Fruit fly (Drosophila melanogaster) whole organism, prepupa: ENCODE results near the gene CLIP-190.

Experiments used
- Blimp-1 ChIP-seq: fragments of 200-800 bp; sonication (Bioruptor generic); optimal IDR thresholded peaks from 3 replicates; lab custom pipeline; 2017; ENCODE audit warnings: missing biosample characterization, missing genetic modification characterization, mild to moderate bottlenecking, moderate library complexity, missing genetic modification reagents
- CG10631 ChIP-seq: fragments of 200-800 bp; sonication (Bioruptor generic); optimal IDR thresholded peaks from 2 replicates; lab custom pipeline; 2016; ENCODE audit warnings: missing biosample characterization, missing genetic modification characterization
- CG10669 ChIP-seq: fragments of 200-800 bp; sonication (Bioruptor generic); optimal IDR thresholded peaks from 3 replicates; lab custom pipeline; 2018; ENCODE audit warnings: missing biosample characterization, mild to moderate bottlenecking, missing genetic modification characterization, moderate library complexity
- CG11294 ChIP-seq: fragments of 200-800 bp; sonication (Bioruptor generic); IDR thresholded peaks from 2 replicates; pipeline ENCODE4 v1.3.6; 2022; ENCODE audit warnings: missing biosample characterization, missing genetic modification characterization
- CG11902 ChIP-seq: fragments of 200-800 bp; sonication (Bioruptor generic); optimal IDR thresholded peaks from 3 replicates; lab custom pipeline; 2016; ENCODE audit warnings: missing biosample characterization, missing genetic modification characterization
- CG16779 ChIP-seq: fragments of 200-800 bp; sonication (Bioruptor generic); optimal IDR thresholded peaks from 3 replicates; lab custom pipeline; 2017; ENCODE audit warnings: missing biosample characterization, mild to moderate bottlenecking, missing genetic modification characterization
- CG31627 ChIP-seq: fragments of 200-800 bp; sonication (Bioruptor generic); optimal IDR thresholded peaks from 3 replicates; lab custom pipeline; 2016; ENCODE audit warnings: missing biosample characterization, missing genetic modification characterization
- CG34406 ChIP-seq: fragments of 200-800 bp; sonication (Bioruptor generic); optimal IDR thresholded peaks from 3 replicates; lab custom pipeline; 2016; ENCODE audit warnings: missing biosample characterization, missing genetic modification characterization
- CG3919 ChIP-seq: fragments of 200-800 bp; sonication (Bioruptor generic); optimal IDR thresholded peaks from 3 replicates; lab custom pipeline; 2016; ENCODE audit warnings: missing biosample characterization, missing genetic modification characterization
- CG4318 ChIP-seq: fragments of 200-800 bp; sonication (Bioruptor generic); optimal IDR thresholded peaks from 3 replicates; lab custom pipeline; 2017; ENCODE audit warnings: missing biosample characterization, mild to moderate bottlenecking, missing genetic modification characterization
- CG6163 ChIP-seq: fragments of 200-800 bp; sonication (Bioruptor generic); IDR thresholded peaks from 3 replicates; pipeline ENCODE4 v1.3.6; 2022; ENCODE audit warnings: missing biosample characterization, missing genetic modification characterization
- CG6276 ChIP-seq: fragments of 200-800 bp; sonication (Bioruptor generic); optimal IDR thresholded peaks from 2 replicates; lab custom pipeline; 2017; ENCODE audit warnings: missing biosample characterization, mild to moderate bottlenecking, missing genetic modification characterization
- CG6792 ChIP-seq: fragments of 200-800 bp; sonication (Bioruptor generic); optimal IDR thresholded peaks from 3 replicates; lab custom pipeline; 2016; ENCODE audit warnings: missing biosample characterization, missing genetic modification characterization
- CG6854 ChIP-seq: fragments of 200-800 bp; sonication (Bioruptor generic); optimal IDR thresholded peaks from 2 replicates; lab custom pipeline; 2017; ENCODE audit warnings: missing biosample characterization, mild to moderate bottlenecking, missing genetic modification characterization
- CG7368 ChIP-seq: fragments of 200-800 bp; sonication (Bioruptor generic); optimal IDR thresholded peaks from 3 replicates; lab custom pipeline; 2016; ENCODE audit warnings: missing biosample characterization, missing genetic modification characterization
- CG8119 ChIP-seq: fragments of 200-800 bp; sonication (Bioruptor generic); IDR thresholded peaks from 3 replicates; pipeline ENCODE4 v1.3.6; 2022; ENCODE audit warnings: missing biosample characterization, missing genetic modification characterization
- CG8319 ChIP-seq: fragments of 200-800 bp; sonication (Bioruptor generic); optimal IDR thresholded peaks from 3 replicates; lab custom pipeline; 2016; ENCODE audit warnings: missing biosample characterization, missing genetic modification characterization
- CG8632 ChIP-seq: fragments of 200-800 bp; sonication (Bioruptor generic); optimal IDR thresholded peaks from 3 replicates; lab custom pipeline; 2016; ENCODE audit warnings: missing biosample characterization, missing genetic modification characterization
- CG9139 ChIP-seq: fragments of 200-800 bp; sonication (Bioruptor generic); optimal IDR thresholded peaks from 3 replicates; lab custom pipeline; 2017; ENCODE audit warnings: missing biosample characterization, mild to moderate bottlenecking, missing genetic modification characterization
- Eip75B ChIP-seq: fragments of 200-800 bp; sonication (Bioruptor generic); optimal IDR thresholded peaks from 3 replicates; lab custom pipeline; 2016; ENCODE audit warnings: missing biosample characterization, missing genetic modification characterization
- Eip93F ChIP-seq: fragments of 200-800 bp; sonication (Bioruptor generic); optimal IDR thresholded peaks from 2 replicates; lab custom pipeline; 2016; ENCODE audit warnings: missing biosample characterization, mild to moderate bottlenecking, missing genetic modification characterization
- Ets21C ChIP-seq: fragments of 200-800 bp; sonication (Bioruptor generic); optimal IDR thresholded peaks from 3 replicates; lab custom pipeline; 2016; ENCODE audit warnings: missing biosample characterization, missing genetic modification characterization
- Ets96B ChIP-seq: fragments of 200-800 bp; optimal IDR thresholded peaks from 2 replicates; lab custom pipeline; 2019; ENCODE audit warnings: missing biosample characterization, mild to moderate bottlenecking, missing genetic modification characterization, moderate library complexity
- Gug ChIP-seq: fragments of 200-800 bp; sonication (Bioruptor generic); IDR thresholded peaks from 2 replicates; pipeline ENCODE4 v1.3.6; 2022; ENCODE audit warnings: missing biosample characterization, missing genetic modification characterization
- Hr38 ChIP-seq: sonication (Bioruptor generic); optimal IDR thresholded peaks from 2 replicates; lab custom pipeline; 2016; ENCODE audit warnings: missing biosample characterization, missing genetic modification characterization
- Hr39 ChIP-seq: fragments of 200-800 bp; sonication (Bioruptor generic); optimal IDR thresholded peaks from 2 replicates; lab custom pipeline; 2016; ENCODE audit warnings: missing biosample characterization, missing genetic modification characterization
- Lpt ChIP-seq: fragments of 200-800 bp; sonication (Bioruptor generic); optimal IDR thresholded peaks from 3 replicates; lab custom pipeline; 2016; ENCODE audit warnings: missing biosample characterization, missing genetic modification characterization
- Met ChIP-seq: fragments of 200-800 bp; sonication (Bioruptor generic); optimal IDR thresholded peaks from 3 replicates; lab custom pipeline; 2016; ENCODE audit warnings: missing biosample characterization, missing genetic modification characterization
- OdsH ChIP-seq: fragments of 200-800 bp; sonication (Bioruptor generic); optimal IDR thresholded peaks from 3 replicates; lab custom pipeline; 2016; ENCODE audit warnings: missing biosample characterization, missing genetic modification characterization
- Smox ChIP-seq: fragments of 200-800 bp; sonication (Bioruptor generic); optimal IDR thresholded peaks from 3 replicates; lab custom pipeline; 2016; ENCODE audit warnings: missing biosample characterization, missing genetic modification characterization
- Sox102F ChIP-seq: fragments of 200-800 bp; sonication (Bioruptor generic); optimal IDR thresholded peaks from 2 replicates; lab custom pipeline; 2016; ENCODE audit warnings: missing biosample characterization, mild to moderate bottlenecking, missing genetic modification characterization
- Sox15 ChIP-seq: fragments of 200-800 bp; sonication (Bioruptor generic); optimal IDR thresholded peaks from 3 replicates; lab custom pipeline; 2016; ENCODE audit warnings: missing biosample characterization, missing genetic modification characterization
- acj6 ChIP-seq: fragments of 200-800 bp; sonication (Bioruptor generic); optimal IDR thresholded peaks from 3 replicates; lab custom pipeline; 2016; ENCODE audit warnings: missing biosample characterization, missing genetic modification characterization
- cyc ChIP-seq: fragments of 200-800 bp; sonication (Bioruptor generic); optimal IDR thresholded peaks from 3 replicates; lab custom pipeline; 2016; ENCODE audit warnings: missing biosample characterization, missing genetic modification characterization
- dac ChIP-seq: fragments of 200-800 bp; sonication (Bioruptor generic); optimal IDR thresholded peaks from 2 replicates; lab custom pipeline; 2017; ENCODE audit warnings: missing biosample characterization, mild to moderate bottlenecking, missing genetic modification characterization
- dsx ChIP-seq: fragments of 200-800 bp; optimal IDR thresholded peaks from 3 replicates; lab custom pipeline; 2019; ENCODE audit warnings: missing biosample characterization, mild to moderate bottlenecking, missing genetic modification characterization, moderate library complexity; ENCODE audit not compliant: poor library complexity, severe bottlenecking
- eg ChIP-seq: fragments of 200-800 bp; sonication (Bioruptor generic); IDR thresholded peaks from 3 replicates; pipeline ENCODE4 v1.3.6; 2022; ENCODE audit warnings: missing biosample characterization, missing genetic modification characterization
- esn ChIP-seq: fragments of 200-800 bp; sonication (Bioruptor generic); optimal IDR thresholded peaks from 2 replicates; lab custom pipeline; 2016; ENCODE audit warnings: missing biosample characterization, mild to moderate bottlenecking, missing genetic modification characterization, moderate library complexity
- fd59A ChIP-seq: fragments of 200-800 bp; sonication (Bioruptor generic); optimal IDR thresholded peaks from 2 replicates; lab custom pipeline; 2017; ENCODE audit warnings: missing biosample characterization, mild to moderate bottlenecking, missing genetic modification characterization, missing genetic modification reagents
- fd85E ChIP-seq: fragments of 200-800 bp; sonication (Bioruptor generic); optimal IDR thresholded peaks from 3 replicates; lab custom pipeline; 2016; ENCODE audit warnings: missing biosample characterization, missing genetic modification characterization
- fkh ChIP-seq: fragments of 200-800 bp; sonication (Bioruptor generic); optimal IDR thresholded peaks from 3 replicates; lab custom pipeline; 2017; ENCODE audit warnings: missing biosample characterization, mild to moderate bottlenecking, missing genetic modification characterization, moderate library complexity
- lz ChIP-seq: fragments of 200-800 bp; sonication (Bioruptor generic); optimal IDR thresholded peaks from 3 replicates; lab custom pipeline; 2016; ENCODE audit warnings: missing biosample characterization, missing genetic modification characterization
- net ChIP-seq: fragments of 200-800 bp; sonication (Bioruptor generic); optimal IDR thresholded peaks from 3 replicates; lab custom pipeline; 2016; ENCODE audit warnings: missing biosample characterization, missing genetic modification characterization
- pdm3 ChIP-seq: fragments of 200-800 bp; sonication (Bioruptor generic); optimal IDR thresholded peaks from 3 replicates; lab custom pipeline; 2016; ENCODE audit warnings: missing biosample characterization, missing genetic modification characterization
- salr ChIP-seq, 2 experiments: fragments of 200-800 bp; sonication (Bioruptor generic); optimal IDR thresholded peaks; 3 replicates each; lab custom pipeline; 2016 to 2018; ENCODE audit warnings: missing biosample characterization in 2 of 2, missing genetic modification characterization in 2 of 2, mild to moderate bottlenecking in 1 of 2
- spab ChIP-seq: fragments of 200-800 bp; sonication (Bioruptor generic); optimal IDR thresholded peaks from 2 replicates; lab custom pipeline; 2017; ENCODE audit warnings: missing biosample characterization, mild to moderate bottlenecking, missing genetic modification characterization, missing genetic modification reagents
- ss ChIP-seq, 2 experiments: fragments of 200-800 bp; sonication (Bioruptor generic); optimal IDR thresholded peaks; 2 replicates in 1 of 2; 3 replicates in 1 of 2; lab custom pipeline; 2017 to 2018; ENCODE audit warnings: mild to moderate bottlenecking in 2 of 2, missing biosample characterization in 2 of 2, missing genetic modification characterization in 2 of 2, moderate library complexity in 1 of 2
- svp ChIP-seq: fragments of 200-800 bp; sonication (Bioruptor generic); peaks from one replicate; lab custom pipeline; 2016; ENCODE audit warnings: missing biosample characterization, missing genetic modification characterization
- topi ChIP-seq: fragments of 200-800 bp; sonication (Bioruptor generic); optimal IDR thresholded peaks from 3 replicates; lab custom pipeline; 2016; ENCODE audit warnings: missing biosample characterization, missing genetic modification characterization
- vri ChIP-seq: fragments of 200-800 bp; sonication (Bioruptor generic); optimal IDR thresholded peaks from 3 replicates; lab custom pipeline; 2016; ENCODE audit warnings: missing biosample characterization, mild to moderate bottlenecking, missing genetic modification characterization

CLIP-190 gene

DNA sequence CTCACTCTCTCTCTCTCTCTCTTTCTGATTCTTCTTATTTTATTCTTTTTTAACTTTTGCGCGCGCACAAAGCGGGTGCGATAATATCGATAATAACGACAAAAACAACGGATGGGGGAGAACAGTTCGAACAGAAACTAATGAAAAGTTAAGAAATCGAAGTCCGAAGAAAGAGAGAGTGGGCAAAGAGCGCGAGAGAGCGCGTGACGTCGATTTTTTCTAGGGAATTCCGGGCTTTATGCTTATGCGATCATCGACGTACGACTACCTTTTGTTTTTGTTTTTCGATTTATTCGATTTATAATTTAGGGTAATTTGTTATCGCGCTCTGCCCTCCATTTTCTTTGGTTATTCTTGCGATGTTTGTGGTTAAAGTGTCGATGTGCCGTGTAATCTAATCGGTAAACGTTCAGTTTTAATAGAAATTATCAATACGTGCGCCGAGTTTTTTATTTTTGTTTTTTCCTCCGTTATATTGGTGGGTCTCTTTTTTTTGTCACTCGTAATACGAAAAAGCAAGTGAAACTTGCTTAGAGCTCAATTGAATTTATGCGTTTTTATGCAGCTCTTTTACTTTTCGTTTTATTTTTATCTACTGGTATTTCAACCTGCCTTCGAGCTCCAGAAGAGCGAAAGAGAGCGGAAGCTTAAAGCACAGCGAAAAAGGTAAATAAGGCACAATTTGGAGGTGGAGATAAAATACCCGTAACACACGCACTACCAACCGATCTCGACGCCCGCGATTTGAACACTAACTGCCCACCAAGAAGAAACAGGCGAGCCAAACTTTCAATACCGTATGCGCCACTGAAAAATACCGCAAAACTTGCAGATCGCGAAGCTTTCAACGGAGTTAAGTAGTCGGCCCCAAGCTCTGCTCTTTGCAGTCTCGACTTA lies 65.4 kb downstream of the CLIP-190 start, which contains the start of gene dl:
Gene dl (minus strand): TSS at position 757 of the 897 bp plus-strand sequence.
- TF ChIP-seq cyc (GFP tag; lab: Kevin White, UChicago), result peak; percentile 37
- TF ChIP-seq CG3919 (GFP tag; lab: Kevin White, UChicago), result peak; percentile 43
- TF ChIP-seq CG8319 (GFP tag; lab: Kevin White, UChicago), result no peak
- peak; percentile 78 for TF ChIP-seq svp (GFP tag; lab: Kevin White, UChicago)
- TF ChIP-seq Ets96B (tag; lab: Kevin White, UChicago), result peak; percentile 36
- peak; percentile 65 for TF ChIP-seq net (GFP tag; lab: Kevin White, UChicago)
- TF ChIP-seq CG8632 (GFP tag; lab: Kevin White, UChicago), result peak; percentile 11
- TF ChIP-seq CG7368, result peak; percentile 12
- TF ChIP-seq CG34406 (GFP tag; lab: Kevin White, UChicago), result peak; percentile 38
- peak; percentile 67 for TF ChIP-seq OdsH (GFP tag; lab: Kevin White, UChicago)
- TF ChIP-seq Lpt, result peak; percentile 53
- no peak for TF ChIP-seq Eip93F (GFP tag; lab: Kevin White, UChicago)
- TF ChIP-seq CG4318 (GFP tag; lab: Kevin White, UChicago), result peak; percentile 65
- peak; percentile 2 for TF ChIP-seq CG9139 (GFP tag; lab: Kevin White, UChicago)
- TF ChIP-seq lz (GFP tag; lab: Kevin White, UChicago), result peak; percentile 2
- peak; percentile 49 for TF ChIP-seq Smox (GFP tag; lab: Kevin White, UChicago)
- peak; percentile 45 for TF ChIP-seq Eip75B (GFP tag; lab: Kevin White, UChicago)
- peak; percentile 36 for TF ChIP-seq acj6
- TF ChIP-seq spab (GFP tag; lab: Kevin White, UChicago), result peak; percentile 42
- TF ChIP-seq CG6276, result peak; percentile 75
- peak; percentile 41; the same call in 1 of the 2 replicates for TF ChIP-seq CG11294 (GFP tag; lab: Robert Waterston, UW)
- TF ChIP-seq CG6854 (GFP tag; lab: Kevin White, UChicago), result no peak
- peak; percentile 67; the same call in 2 of the 3 replicates for TF ChIP-seq eg (GFP tag; lab: Robert Waterston, UW)
- TF ChIP-seq salr (GFP tag; optimal IDR thresholded peaks at IDR 0.05; lab: Kevin White, UChicago), result peak in 1 of 2 experiments; percentile 79
- TF ChIP-seq fkh (GFP tag; lab: Kevin White, UChicago), result peak; percentile 80
- TF ChIP-seq esn (GFP tag; lab: Kevin White, UChicago), result peak; percentile 36
- TF ChIP-seq Blimp-1 (GFP tag; lab: Kevin White, UChicago), result peak; percentile 9
- TF ChIP-seq Hr39 (GFP tag; lab: Kevin White, UChicago), result peak; percentile 35
- no peak for TF ChIP-seq fd85E (GFP tag; lab: Kevin White, UChicago)
- TF ChIP-seq ss (GFP tag; optimal IDR thresholded peaks at IDR 0.05; lab: Kevin White, UChicago), result peak in 1 of 2 experiments; percentile 58
- TF ChIP-seq Hr38 (GFP tag; lab: Kevin White, UChicago), result no peak
- TF ChIP-seq CG31627, result no peak
- TF ChIP-seq fd59A (GFP tag; lab: Kevin White, UChicago), result no peak
- TF ChIP-seq Gug (GFP tag; lab: Robert Waterston, UW), result no peak
- TF ChIP-seq CG6163 (GFP tag; lab: Robert Waterston, UW), result no peak; the same call in 1 of the 3 replicates
- TF ChIP-seq Sox15 (GFP tag; lab: Kevin White, UChicago), result peak; percentile 20
- TF ChIP-seq Ets21C (GFP tag; lab: Kevin White, UChicago), result no peak
- peak; percentile 68 for TF ChIP-seq dac (GFP tag; lab: Kevin White, UChicago)
- peak; percentile 26 for TF ChIP-seq CG10669 (GFP tag; lab: Kevin White, UChicago)
- TF ChIP-seq CG11902 (GFP tag; lab: Kevin White, UChicago), result no peak
- peak; percentile 4 for TF ChIP-seq dsx
- TF ChIP-seq vri (GFP tag; lab: Kevin White, UChicago), result peak; percentile 72
- TF ChIP-seq CG16779 (tag; lab: Kevin White, UChicago), result no peak
- peak; percentile 28 for TF ChIP-seq topi (GFP tag; lab: Kevin White, UChicago)
- TF ChIP-seq CG8119 (GFP tag; lab: Robert Waterston, UW), result peak; percentile 81
- TF ChIP-seq pdm3 (GFP tag; lab: Kevin White, UChicago), result peak; percentile 76
- TF ChIP-seq Met, result peak; percentile 51
- TF ChIP-seq Sox102F (GFP tag; lab: Kevin White, UChicago), result peak; percentile 9
- TF ChIP-seq CG10631 (GFP tag; lab: Kevin White, UChicago), result peak; percentile 36
- TF ChIP-seq CG6792 (GFP tag; lab: Kevin White, UChicago), result peak; percentile 34
